Worm (Caenorhabditis elegans) whole organism, L4 larva: ENCODE data around the gene F44E7.9.
A peak's percentile ranks its signal among the peaks of the same experiment; 100 is the strongest.
"Not testable (repeated sequence)": the region's sequence is repeated elsewhere in the genome, so short reads cannot be mapped to it uniquely, and the experiment has no call there.

Experiments
- D1046.2 ChIP-seq: fragments of 200-800 bp; sonication (Bioruptor generic); IDR thresholded peaks from 2 replicates; pipeline ENCODE4 v1.3.6; 2022; ENCODE audit warnings: missing genetic modification characterization, missing compliant biosample characterization
- R02D3.7 ChIP-seq: fragments of 150-350 bp; sonication (generic microtip); optimal IDR thresholded peaks from 3 replicates; lab custom pipeline; 2014; ENCODE audit warnings: missing biosample characterization, missing genetic modification characterization
- T20F7.1 ChIP-seq: fragments of 200-800 bp; sonication (Bioruptor generic); optimal IDR thresholded peaks from 2 replicates; lab custom pipeline; 2018; ENCODE audit warnings: mild to moderate bottlenecking, missing genetic modification characterization, missing compliant biosample characterization
- T26A8.4 ChIP-seq: fragments of 200-800 bp; sonication (Bioruptor generic); IDR thresholded peaks from 2 replicates; pipeline ENCODE4 v1.3.6; 2022; ENCODE audit warnings: missing genetic modification characterization, missing compliant biosample characterization
- Y48G9A.11 ChIP-seq: fragments of 200-800 bp; sonication (Bioruptor generic); IDR thresholded peaks from 2 replicates; pipeline ENCODE4 v1.3.6; 2022; ENCODE audit warnings: missing genetic modification reagents, missing genetic modification characterization, missing compliant biosample characterization
- ZK337.2 ChIP-seq: fragments of 200-800 bp; sonication (Bioruptor generic); IDR thresholded peaks from 2 replicates; pipeline ENCODE4 v1.3.6; 2022; ENCODE audit warnings: missing genetic modification reagents, missing genetic modification characterization, missing compliant biosample characterization
- aha-1 ChIP-seq: fragments of 150-350 bp; peaks from one replicate; lab custom pipeline; 2014; ENCODE audit warnings: missing biosample characterization, missing genetic modification characterization
- arid-1 ChIP-seq: fragments of 200-800 bp; sonication (Bioruptor generic); conservative IDR thresholded peaks from 2 replicates; pipeline ENCODE4 v1.3.6; 2022; ENCODE audit warnings: missing genetic modification reagents, missing genetic modification characterization, missing compliant biosample characterization
- attf-4 ChIP-seq: sonication (generic microtip); optimal IDR thresholded peaks from 3 replicates; lab custom pipeline; 2017; ENCODE audit warnings: missing biosample characterization, missing genetic modification characterization
- ceh-62 ChIP-seq: sonication (generic microtip); optimal IDR thresholded peaks from 2 replicates; lab custom pipeline; 2017; ENCODE audit warnings: missing biosample characterization, missing genetic modification characterization
- ctbp-1 ChIP-seq: fragments of 200-800 bp; sonication (Bioruptor generic); IDR thresholded peaks from 2 replicates; pipeline ENCODE4 v1.3.6; 2022; ENCODE audit warnings: missing genetic modification reagents, missing genetic modification characterization, missing compliant biosample characterization
- daf-12 ChIP-seq: fragments of 150-350 bp; optimal IDR thresholded peaks from 2 replicates; lab custom pipeline; 2014; ENCODE audit warnings: missing biosample characterization, missing genetic modification reagents, missing genetic modification characterization
- daf-16 ChIP-seq, 3 experiments: sonication (generic microtip); optimal IDR thresholded peaks; 2 replicates each; lab custom pipeline; 2016 to 2017; ENCODE audit warnings: missing genetic modification characterization in 3 of 3, missing genetic modification reagents in 3 of 3, mild to moderate bottlenecking in 2 of 3, missing compliant biosample characterization in 2 of 3, missing biosample characterization in 1 of 3, moderate library complexity in 1 of 3
- daf-19 ChIP-seq: fragments of 200-800 bp; sonication (Bioruptor generic); conservative IDR thresholded peaks from 2 replicates; pipeline ENCODE4 v1.3.6; 2022; ENCODE audit warnings: missing genetic modification characterization, missing compliant biosample characterization
- daf-8 ChIP-seq: fragments of 200-800 bp; sonication (Bioruptor generic); IDR thresholded peaks from 2 replicates; pipeline ENCODE4 v1.3.6; 2022; ENCODE audit warnings: missing genetic modification characterization, missing compliant biosample characterization
- dmd-6 ChIP-seq: fragments of 200-800 bp; sonication (Bioruptor generic); IDR thresholded peaks from 2 replicates; pipeline ENCODE4 v1.3.6; 2022; ENCODE audit warnings: missing genetic modification reagents, missing genetic modification characterization, missing compliant biosample characterization
- hif-1 ChIP-seq, 2 experiments: sonication (generic microtip); optimal IDR thresholded peaks; 2 replicates each; lab custom pipeline; 2016 to 2017; ENCODE audit warnings: missing compliant biosample characterization in 2 of 2, missing genetic modification characterization in 2 of 2, missing genetic modification reagents in 2 of 2, missing genotype in 2 of 2, mild to moderate bottlenecking in 1 of 2
- hlh-11 ChIP-seq: fragments of 200-800 bp; sonication (Bioruptor generic); optimal IDR thresholded peaks from 2 replicates; lab custom pipeline; 2018; ENCODE audit warnings: mild to moderate bottlenecking, missing genetic modification characterization, missing compliant biosample characterization
- lin-1 ChIP-seq: fragments of 200-800 bp; sonication (Bioruptor generic); IDR thresholded peaks from 2 replicates; pipeline ENCODE4 v1.3.6; 2022; ENCODE audit warnings: missing genetic modification reagents, missing genetic modification characterization, missing compliant biosample characterization
- lin-13 ChIP-seq: fragments of 150-350 bp; optimal IDR thresholded peaks from 2 replicates; lab custom pipeline; 2014; ENCODE audit warnings: missing biosample characterization, missing genetic modification reagents, missing genetic modification characterization
- lin-29 ChIP-seq: fragments of 200-800 bp; sonication (Bioruptor generic); IDR thresholded peaks from 2 replicates; pipeline ENCODE4 v1.3.6; 2022; ENCODE audit warnings: missing genetic modification reagents, missing genetic modification characterization, missing compliant biosample characterization
- lin-38 ChIP-seq: fragments of 200-800 bp; sonication (Bioruptor generic); IDR thresholded peaks from 2 replicates; pipeline ENCODE4 v1.3.6; 2022; ENCODE audit warnings: missing genetic modification reagents, missing genetic modification characterization, missing compliant biosample characterization
- mes-2 ChIP-seq: sonication (generic microtip); optimal IDR thresholded peaks from 2 replicates; lab custom pipeline; 2016; ENCODE audit warnings: missing genotype, mild to moderate bottlenecking, missing genetic modification characterization, missing compliant biosample characterization; ENCODE audit not compliant: poor library complexity, severe bottlenecking
- mxl-2 ChIP-seq: fragments of 200-800 bp; sonication (Bioruptor generic); conservative IDR thresholded peaks from 2 replicates; pipeline ENCODE4 v1.3.6; 2022; ENCODE audit warnings: missing genetic modification reagents, missing genetic modification characterization, missing compliant biosample characterization
- nhr-102 ChIP-seq: sonication (generic microtip); optimal IDR thresholded peaks from 2 replicates; lab custom pipeline; 2016; ENCODE audit warnings: mild to moderate bottlenecking, missing genetic modification characterization, moderate library complexity, missing compliant biosample characterization
- nhr-11 ChIP-seq: fragments of 150-350 bp; optimal IDR thresholded peaks from 2 replicates; lab custom pipeline; 2014; ENCODE audit warnings: missing biosample characterization, missing genetic modification characterization
- nhr-237 ChIP-seq: sonication (generic microtip); optimal IDR thresholded peaks from 2 replicates; lab custom pipeline; 2017; ENCODE audit warnings: missing biosample characterization, missing genetic modification characterization
- nhr-41 ChIP-seq: fragments of 200-800 bp; sonication (Bioruptor generic); IDR thresholded peaks from 2 replicates; pipeline ENCODE4 v1.3.6; 2022; ENCODE audit warnings: missing genetic modification reagents, missing genetic modification characterization, missing compliant biosample characterization
- php-3 ChIP-seq: fragments of 200-800 bp; sonication (Bioruptor generic); IDR thresholded peaks from 2 replicates; pipeline ENCODE4 v1.3.6; 2022; ENCODE audit warnings: missing genetic modification reagents, missing genetic modification characterization, missing compliant biosample characterization
- pqm-1 ChIP-seq: sonication (generic microtip); optimal IDR thresholded peaks from 2 replicates; lab custom pipeline; 2017; ENCODE audit warnings: missing biosample characterization, missing genetic modification characterization
- saeg-2 ChIP-seq: fragments of 200-800 bp; sonication (Bioruptor generic); IDR thresholded peaks from 2 replicates; pipeline ENCODE4 v1.3.6; 2022; ENCODE audit warnings: missing genetic modification reagents, missing genetic modification characterization, missing compliant biosample characterization
- set-16 ChIP-seq: fragments of 200-800 bp; sonication (Bioruptor generic); IDR thresholded peaks from 2 replicates; pipeline ENCODE4 v1.3.6; 2022; ENCODE audit warnings: missing genetic modification reagents, missing genetic modification characterization, missing compliant biosample characterization
- skn-1 ChIP-seq: fragments of 150-350 bp; optimal IDR thresholded peaks from 2 replicates; lab custom pipeline; 2014; ENCODE audit warnings: missing biosample characterization, missing genetic modification characterization
- spr-1 ChIP-seq: sonication (generic microtip); optimal IDR thresholded peaks from 2 replicates; lab custom pipeline; 2016; ENCODE audit warnings: mild to moderate bottlenecking, missing genetic modification characterization, missing compliant biosample characterization
- spr-3 ChIP-seq: fragments of 200-800 bp; sonication (Bioruptor generic); optimal IDR thresholded peaks from 2 replicates; lab custom pipeline; 2018; ENCODE audit warnings: mild to moderate bottlenecking, missing genetic modification characterization, missing compliant biosample characterization
- tag-97 ChIP-seq: fragments of 200-800 bp; sonication (Bioruptor generic); IDR thresholded peaks from 2 replicates; pipeline ENCODE4 v1.3.6; 2022; ENCODE audit warnings: missing genetic modification characterization, missing compliant biosample characterization
- unc-130 ChIP-seq: sonication (generic microtip); optimal IDR thresholded peaks from 2 replicates; lab custom pipeline; 2016; ENCODE audit warnings: missing genetic modification reagents, missing genetic modification characterization, missing compliant biosample characterization
- unc-39 ChIP-seq: sonication (generic microtip); optimal IDR thresholded peaks from 2 replicates; lab custom pipeline; 2017; ENCODE audit warnings: missing biosample characterization, missing genetic modification characterization
- unc-62 ChIP-seq, 3 experiments: fragments of 150-350 bp in 1 of 3; sonication (generic microtip); optimal IDR thresholded peaks in 2 of 3; peaks in 1 of 3; 1 replicate in 1 of 3; 2 replicates in 2 of 3; lab custom pipeline; 2014 to 2017; ENCODE audit warnings: missing biosample characterization in 3 of 3, missing genetic modification characterization in 3 of 3, missing genetic modification reagents in 3 of 3, missing genotype in 1 of 3
- zfp-2 ChIP-seq: sonication (generic microtip); optimal IDR thresholded peaks from 2 replicates; lab custom pipeline; 2016; ENCODE audit warnings: mild to moderate bottlenecking, missing genetic modification characterization, missing compliant biosample characterization
- zfp-3 ChIP-seq: fragments of 200-800 bp; sonication (Bioruptor generic); conservative IDR thresholded peaks from 2 replicates; pipeline ENCODE4 v1.3.6; 2022; ENCODE audit warnings: missing genetic modification reagents, missing genetic modification characterization, missing compliant biosample characterization
- zip-11 ChIP-seq: fragments of 200-800 bp; sonication (Bioruptor generic); IDR thresholded peaks from 2 replicates; pipeline ENCODE4 v1.3.6; 2022; ENCODE audit warnings: missing genetic modification characterization, missing compliant biosample characterization

The F44E7.9 gene

DNA sequence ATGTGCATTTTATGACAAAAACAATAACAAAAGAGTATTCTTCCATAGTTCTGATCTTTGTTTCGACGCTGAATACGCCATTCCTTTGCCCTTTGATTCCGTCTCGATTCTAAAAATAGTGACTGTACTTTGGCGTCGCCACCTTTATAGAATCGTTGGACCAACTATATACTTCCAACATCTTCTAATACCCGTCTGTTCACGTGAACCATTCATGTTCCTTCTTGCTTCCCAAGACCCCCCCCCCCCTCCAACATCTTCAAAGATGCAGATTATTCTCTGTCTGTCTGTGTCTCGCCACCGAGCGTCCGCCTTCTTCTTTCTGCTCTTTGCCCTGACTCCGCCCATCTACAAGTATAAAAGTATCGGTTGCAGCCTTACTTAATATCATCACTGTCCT is 21.0 kb upstream of the F44E7.9 start:
- TF ChIP-seq skn-1 = no peak
- TF ChIP-seq ctbp-1 (GFP tag; lab: Robert Waterston, UW) = no peak
- TF ChIP-seq dmd-6 = peak; percentile 38; the same call in 1 of the 2 replicates
- peak; percentile 33 for TF ChIP-seq mes-2 (tag; lab: Kevin White, UChicago)
- peak; percentile 80 for TF ChIP-seq mxl-2

DNA sequence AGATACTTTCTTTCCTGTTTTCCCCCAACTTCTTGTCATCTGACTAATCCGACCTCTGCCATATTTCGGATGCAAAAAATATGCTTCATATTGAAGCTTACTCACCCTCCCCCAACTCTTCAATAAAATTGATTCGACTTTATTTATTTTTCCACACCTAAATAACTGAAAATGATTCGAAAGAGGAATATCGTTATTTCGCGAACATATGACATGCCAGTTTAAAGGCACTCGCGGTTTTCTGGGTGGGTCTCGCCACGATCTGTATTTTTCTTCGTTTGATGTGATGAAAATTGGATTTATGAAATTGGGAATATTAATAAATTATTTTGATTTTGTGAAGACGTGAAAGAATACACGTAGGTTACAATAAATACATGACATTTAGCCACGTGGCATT is 19.4 kb upstream of the F44E7.9 start, which contains the start of gene F44E7.3:
Gene F44E7.3 (plus strand): TSS at position 319 of the 400 bp plus-strand sequence.
- TF ChIP-seq ceh-62 (tag; lab: Kevin White, UChicago) (no peak), D1046.2 (no peak), mes-2 (tag; lab: Kevin White, UChicago) (peak; percentile 14), unc-130 (no peak), ctbp-1 (GFP tag; lab: Robert Waterston, UW) (no peak), pqm-1 (tag; lab: Kevin White, UChicago) (no peak), spr-1 (tag; lab: Kevin White, UChicago) (no peak), unc-62 (GFP tag; optimal IDR thresholded peaks at IDR 0.05 in 1 of 2; lab: Kevin White, UChicago) (peak in 1 of 2 experiments; percentile 59), unc-62 (tag; optimal IDR thresholded peaks at IDR 0.05; lab: Kevin White, UChicago) (no peak), lin-38 (GFP tag; lab: Robert Waterston, UW) (peak; percentile 36; the same call in 1 of the 2 replicates), aha-1 (tag; lab: Kevin White, UChicago) (peak; percentile 73), hlh-11 (tag; lab: Kevin White, UChicago) (peak; percentile 2), daf-12 (tag; lab: Kevin White, UChicago) (no peak)

DNA sequence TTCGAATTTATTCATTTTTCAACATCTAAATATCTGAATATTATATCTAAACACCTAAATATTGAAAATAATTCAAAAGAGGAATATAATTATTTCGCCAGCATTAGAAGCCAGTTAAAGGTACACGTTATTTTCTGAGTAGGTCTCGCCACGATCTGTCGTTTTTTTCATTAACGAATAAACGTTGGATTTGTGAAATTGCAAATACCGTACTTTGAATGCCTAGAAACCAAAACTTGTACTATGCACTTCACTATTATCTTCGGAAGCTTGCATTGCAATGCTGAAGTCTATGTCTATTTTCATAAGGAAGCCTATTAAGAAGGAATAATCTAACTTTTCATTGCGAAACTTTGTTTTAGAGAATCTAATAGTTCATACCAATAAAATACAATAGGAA is 18.5 kb upstream of the F44E7.9 start:
- no peak for TF ChIP-seq unc-39 (tag; lab: Kevin White, UChicago)
- TF ChIP-seq dmd-6 = no peak
- no peak for TF ChIP-seq lin-29 (GFP tag; lab: Robert Waterston, UW)
- TF ChIP-seq daf-8 = no peak
- no peak for TF ChIP-seq nhr-11 (tag; lab: Kevin White, UChicago)
- no peak for TF ChIP-seq zfp-2
- no peak for TF ChIP-seq skn-1

DNA sequence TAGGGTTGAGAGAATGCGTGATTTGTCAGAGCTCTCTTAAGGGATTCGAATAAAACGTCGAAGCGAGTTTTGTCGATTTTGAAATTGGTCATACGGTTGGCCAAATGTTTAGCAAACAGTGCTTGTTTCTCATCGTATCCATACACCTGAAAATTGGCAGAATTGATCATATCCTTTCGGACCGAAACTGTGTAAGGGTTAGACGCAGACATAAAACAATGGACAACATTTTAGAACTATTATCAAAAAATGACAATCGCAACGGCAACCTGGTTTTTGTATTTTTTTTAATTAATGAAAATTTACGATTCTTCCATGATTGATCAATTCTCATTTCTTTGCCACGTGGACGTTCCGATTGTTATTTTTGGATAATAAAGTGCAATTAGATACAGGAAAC is 16.9 kb upstream of the F44E7.9 start:
- TF ChIP-seq nhr-237 (tag; lab: Kevin White, UChicago) (no peak), spr-3 (GFP tag; lab: Kevin White, UChicago) (no peak), attf-4 (tag; lab: Kevin White, UChicago) (no peak), arid-1 (GFP tag; lab: Robert Waterston, UW) (no peak), mxl-2 (no peak), tag-97 (GFP tag; lab: Robert Waterston, UW) (no peak), lin-13 (no peak), R02D3.7 (tag; lab: Kevin White, UChicago) (no peak), saeg-2 (no peak)

DNA sequence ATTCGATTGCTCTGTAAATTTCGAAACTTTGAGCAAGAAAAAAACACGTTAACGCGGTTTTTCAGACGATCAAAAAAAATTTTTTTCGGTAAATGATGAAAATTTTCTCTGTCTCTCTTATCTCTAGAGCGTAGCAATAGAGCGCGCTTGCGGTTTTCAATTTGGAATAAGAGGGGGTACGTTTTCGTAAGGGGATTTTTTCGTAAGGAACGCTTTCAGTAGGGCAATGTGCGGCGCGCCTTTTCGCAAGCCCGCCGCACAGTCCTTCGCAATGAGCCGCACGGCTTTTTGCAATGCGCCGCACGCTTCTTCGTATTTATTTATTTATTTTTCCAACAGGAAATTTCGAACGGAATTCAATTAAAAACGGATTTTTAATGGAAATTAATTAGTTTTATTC is 14.1 kb upstream of the F44E7.9 start, which contains the start of gene F44E7.4:
Gene F44E7.4 (minus strand): TSS at position 13 of the 400 bp plus-strand sequence.
- TF ChIP-seq nhr-41 (peak; percentile 86), hif-1 (tag; optimal IDR thresholded peaks at IDR 0.05; lab: Kevin White, UChicago) (peak in 1 of 2 experiments; percentile 20), mes-2 (tag; lab: Kevin White, UChicago) (peak; percentile 77), zfp-3 (GFP tag; lab: Robert Waterston, UW) (peak; percentile 76; the same call in 1 of the 2 replicates), dmd-6 (peak; percentile 82), Y48G9A.11 (GFP tag; lab: Robert Waterston, UW) (peak; percentile 88), set-16 (GFP tag; lab: Robert Waterston, UW) (peak; percentile 61), T26A8.4 (GFP tag; lab: Robert Waterston, UW) (peak; percentile 95), php-3 (GFP tag; lab: Robert Waterston, UW) (peak; percentile 85), ZK337.2 (GFP tag; lab: Robert Waterston, UW) (peak; percentile 81), zip-11 (peak; percentile 83; the same call in 1 of the 2 replicates), lin-1 (peak; percentile 91), T20F7.1 (GFP tag; lab: Kevin White, UChicago) (peak; percentile 1), daf-16 (tag; optimal IDR thresholded peaks at IDR 0.05; lab: Kevin White, UChicago) (peak; percentile 6), D1046.2 (peak; percentile 69; the same call in 1 of the 2 replicates), lin-38 (GFP tag; lab: Robert Waterston, UW) (peak; percentile 98), daf-19 (0 out of 2 replicates have a peak, but pooled peaks have one; percentile 18), hlh-11 (tag; lab: Kevin White, UChicago) (peak; percentile 32), unc-130 (peak; percentile 14), nhr-102 (tag; lab: Kevin White, UChicago) (peak; percentile 9)
- not testable (repeated sequence) for TF ChIP-seq daf-16 (GFP tag; optimal IDR thresholded peaks at IDR 0.05; lab: Kevin White, UChicago)
